Fruit fly (Drosophila melanogaster) whole organism, prepupa: ENCODE data around the gene CG13073.

Experiments used
- CG10631 ChIP-seq: fragments of 200-800 bp; sonication (Bioruptor generic); optimal IDR thresholded peaks from 2 replicates; lab custom pipeline; 2016; ENCODE audit warnings: missing biosample characterization, missing genetic modification characterization
- CG10669 ChIP-seq: fragments of 200-800 bp; sonication (Bioruptor generic); optimal IDR thresholded peaks from 3 replicates; lab custom pipeline; 2018; ENCODE audit warnings: missing biosample characterization, mild to moderate bottlenecking, missing genetic modification characterization, moderate library complexity
- CG11294 ChIP-seq: fragments of 200-800 bp; sonication (Bioruptor generic); IDR thresholded peaks from 2 replicates; pipeline ENCODE4 v1.3.6; 2022; ENCODE audit warnings: missing biosample characterization, missing genetic modification characterization
- CG11762 ChIP-seq: fragments of 200-800 bp; sonication (Bioruptor generic); optimal IDR thresholded peaks from 3 replicates; lab custom pipeline; 2016; ENCODE audit warnings: missing biosample characterization, missing genetic modification characterization; ENCODE audit not compliant: insufficient read depth
- CG11902 ChIP-seq: fragments of 200-800 bp; sonication (Bioruptor generic); optimal IDR thresholded peaks from 3 replicates; lab custom pipeline; 2016; ENCODE audit warnings: missing biosample characterization, missing genetic modification characterization
- CG15336 ChIP-seq: fragments of 200-800 bp; sonication (Bioruptor generic); IDR thresholded peaks from 2 replicates; pipeline ENCODE4 v1.3.6; 2022; ENCODE audit warnings: missing biosample characterization, missing genetic modification characterization
- CG1621 ChIP-seq: fragments of 200-800 bp; sonication (Bioruptor generic); optimal IDR thresholded peaks from 3 replicates; lab custom pipeline; 2018; ENCODE audit warnings: missing biosample characterization, mild to moderate bottlenecking, missing genetic modification characterization
- CG16779 ChIP-seq: fragments of 200-800 bp; sonication (Bioruptor generic); optimal IDR thresholded peaks from 3 replicates; lab custom pipeline; 2017; ENCODE audit warnings: missing biosample characterization, mild to moderate bottlenecking, missing genetic modification characterization
- CG3032 ChIP-seq: fragments of 200-800 bp; optimal IDR thresholded peaks from 2 replicates; lab custom pipeline; 2019; ENCODE audit warnings: missing biosample characterization, mild to moderate bottlenecking, missing genetic modification characterization, moderate library complexity
- CG32006 ChIP-seq: fragments of 200-800 bp; sonication (Bioruptor generic); optimal IDR thresholded peaks from 3 replicates; lab custom pipeline; 2017; ENCODE audit warnings: missing biosample characterization, mild to moderate bottlenecking, missing genetic modification characterization
- CG34406 ChIP-seq: fragments of 200-800 bp; sonication (Bioruptor generic); optimal IDR thresholded peaks from 3 replicates; lab custom pipeline; 2016; ENCODE audit warnings: missing biosample characterization, missing genetic modification characterization
- CG6163 ChIP-seq: fragments of 200-800 bp; sonication (Bioruptor generic); IDR thresholded peaks from 3 replicates; pipeline ENCODE4 v1.3.6; 2022; ENCODE audit warnings: missing biosample characterization, missing genetic modification characterization
- CG6276 ChIP-seq: fragments of 200-800 bp; sonication (Bioruptor generic); optimal IDR thresholded peaks from 2 replicates; lab custom pipeline; 2017; ENCODE audit warnings: missing biosample characterization, mild to moderate bottlenecking, missing genetic modification characterization
- CG6792 ChIP-seq: fragments of 200-800 bp; sonication (Bioruptor generic); optimal IDR thresholded peaks from 3 replicates; lab custom pipeline; 2016; ENCODE audit warnings: missing biosample characterization, missing genetic modification characterization
- CG6808 ChIP-seq: fragments of 200-800 bp; sonication (Bioruptor generic); optimal IDR thresholded peaks from 3 replicates; lab custom pipeline; 2017; ENCODE audit warnings: missing biosample characterization, missing genetic modification characterization, mild to moderate bottlenecking, moderate library complexity, missing genetic modification reagents
- CG6854 ChIP-seq: fragments of 200-800 bp; sonication (Bioruptor generic); optimal IDR thresholded peaks from 2 replicates; lab custom pipeline; 2017; ENCODE audit warnings: missing biosample characterization, mild to moderate bottlenecking, missing genetic modification characterization
- CG7368 ChIP-seq: fragments of 200-800 bp; sonication (Bioruptor generic); optimal IDR thresholded peaks from 3 replicates; lab custom pipeline; 2016; ENCODE audit warnings: missing biosample characterization, missing genetic modification characterization
- CG8319 ChIP-seq: fragments of 200-800 bp; sonication (Bioruptor generic); optimal IDR thresholded peaks from 3 replicates; lab custom pipeline; 2016; ENCODE audit warnings: missing biosample characterization, missing genetic modification characterization
- CG8632 ChIP-seq: fragments of 200-800 bp; sonication (Bioruptor generic); optimal IDR thresholded peaks from 3 replicates; lab custom pipeline; 2016; ENCODE audit warnings: missing biosample characterization, missing genetic modification characterization
- CG9139 ChIP-seq: fragments of 200-800 bp; sonication (Bioruptor generic); optimal IDR thresholded peaks from 3 replicates; lab custom pipeline; 2017; ENCODE audit warnings: missing biosample characterization, mild to moderate bottlenecking, missing genetic modification characterization
- Eip75B ChIP-seq: fragments of 200-800 bp; sonication (Bioruptor generic); optimal IDR thresholded peaks from 3 replicates; lab custom pipeline; 2016; ENCODE audit warnings: missing biosample characterization, missing genetic modification characterization
- Eip78C ChIP-seq: fragments of 200-800 bp; sonication (Bioruptor generic); peaks from one replicate; lab custom pipeline; 2016; ENCODE audit warnings: missing biosample characterization, missing genetic modification characterization
- Eip93F ChIP-seq: fragments of 200-800 bp; sonication (Bioruptor generic); optimal IDR thresholded peaks from 2 replicates; lab custom pipeline; 2016; ENCODE audit warnings: missing biosample characterization, mild to moderate bottlenecking, missing genetic modification characterization
- Ets21C ChIP-seq: fragments of 200-800 bp; sonication (Bioruptor generic); optimal IDR thresholded peaks from 3 replicates; lab custom pipeline; 2016; ENCODE audit warnings: missing biosample characterization, missing genetic modification characterization
- Ets96B ChIP-seq: fragments of 200-800 bp; optimal IDR thresholded peaks from 2 replicates; lab custom pipeline; 2019; ENCODE audit warnings: missing biosample characterization, mild to moderate bottlenecking, missing genetic modification characterization, moderate library complexity
- Gug ChIP-seq: fragments of 200-800 bp; sonication (Bioruptor generic); IDR thresholded peaks from 2 replicates; pipeline ENCODE4 v1.3.6; 2022; ENCODE audit warnings: missing biosample characterization, missing genetic modification characterization
- Hr39 ChIP-seq: fragments of 200-800 bp; sonication (Bioruptor generic); optimal IDR thresholded peaks from 2 replicates; lab custom pipeline; 2016; ENCODE audit warnings: missing biosample characterization, missing genetic modification characterization
- Hr4 ChIP-seq: fragments of 200-800 bp; sonication (Bioruptor generic); optimal IDR thresholded peaks from 3 replicates; lab custom pipeline; 2016; ENCODE audit warnings: missing biosample characterization, missing genetic modification characterization
- Lpt ChIP-seq: fragments of 200-800 bp; sonication (Bioruptor generic); optimal IDR thresholded peaks from 3 replicates; lab custom pipeline; 2016; ENCODE audit warnings: missing biosample characterization, missing genetic modification characterization
- Met ChIP-seq: fragments of 200-800 bp; sonication (Bioruptor generic); optimal IDR thresholded peaks from 3 replicates; lab custom pipeline; 2016; ENCODE audit warnings: missing biosample characterization, missing genetic modification characterization
- OdsH ChIP-seq: fragments of 200-800 bp; sonication (Bioruptor generic); optimal IDR thresholded peaks from 3 replicates; lab custom pipeline; 2016; ENCODE audit warnings: missing biosample characterization, missing genetic modification characterization
- Sox102F ChIP-seq: fragments of 200-800 bp; sonication (Bioruptor generic); optimal IDR thresholded peaks from 2 replicates; lab custom pipeline; 2016; ENCODE audit warnings: missing biosample characterization, mild to moderate bottlenecking, missing genetic modification characterization
- Sox15 ChIP-seq: fragments of 200-800 bp; sonication (Bioruptor generic); optimal IDR thresholded peaks from 3 replicates; lab custom pipeline; 2016; ENCODE audit warnings: missing biosample characterization, missing genetic modification characterization
- achi ChIP-seq: fragments of 200-800 bp; sonication (Bioruptor generic); optimal IDR thresholded peaks from 3 replicates; lab custom pipeline; 2016; ENCODE audit warnings: missing biosample characterization, missing genetic modification characterization
- acj6 ChIP-seq: fragments of 200-800 bp; sonication (Bioruptor generic); optimal IDR thresholded peaks from 3 replicates; lab custom pipeline; 2016; ENCODE audit warnings: missing biosample characterization, missing genetic modification characterization
- dac ChIP-seq: fragments of 200-800 bp; sonication (Bioruptor generic); optimal IDR thresholded peaks from 2 replicates; lab custom pipeline; 2017; ENCODE audit warnings: missing biosample characterization, mild to moderate bottlenecking, missing genetic modification characterization
- esn ChIP-seq: fragments of 200-800 bp; sonication (Bioruptor generic); optimal IDR thresholded peaks from 2 replicates; lab custom pipeline; 2016; ENCODE audit warnings: missing biosample characterization, mild to moderate bottlenecking, missing genetic modification characterization, moderate library complexity
- fd59A ChIP-seq: fragments of 200-800 bp; sonication (Bioruptor generic); optimal IDR thresholded peaks from 2 replicates; lab custom pipeline; 2017; ENCODE audit warnings: missing biosample characterization, mild to moderate bottlenecking, missing genetic modification characterization, missing genetic modification reagents
- fd85E ChIP-seq: fragments of 200-800 bp; sonication (Bioruptor generic); optimal IDR thresholded peaks from 3 replicates; lab custom pipeline; 2016; ENCODE audit warnings: missing biosample characterization, missing genetic modification characterization
- lz ChIP-seq: fragments of 200-800 bp; sonication (Bioruptor generic); optimal IDR thresholded peaks from 3 replicates; lab custom pipeline; 2016; ENCODE audit warnings: missing biosample characterization, missing genetic modification characterization
- net ChIP-seq: fragments of 200-800 bp; sonication (Bioruptor generic); optimal IDR thresholded peaks from 3 replicates; lab custom pipeline; 2016; ENCODE audit warnings: missing biosample characterization, missing genetic modification characterization
- salr ChIP-seq, 2 experiments: fragments of 200-800 bp; sonication (Bioruptor generic); optimal IDR thresholded peaks; 3 replicates each; lab custom pipeline; 2016 to 2018; ENCODE audit warnings: missing biosample characterization in 2 of 2, missing genetic modification characterization in 2 of 2, mild to moderate bottlenecking in 1 of 2
- ss ChIP-seq, 2 experiments: fragments of 200-800 bp; sonication (Bioruptor generic); optimal IDR thresholded peaks; 2 replicates in 1 of 2; 3 replicates in 1 of 2; lab custom pipeline; 2017 to 2018; ENCODE audit warnings: mild to moderate bottlenecking in 2 of 2, missing biosample characterization in 2 of 2, missing genetic modification characterization in 2 of 2, moderate library complexity in 1 of 2
- svp ChIP-seq: fragments of 200-800 bp; sonication (Bioruptor generic); peaks from one replicate; lab custom pipeline; 2016; ENCODE audit warnings: missing biosample characterization, missing genetic modification characterization
- topi ChIP-seq: fragments of 200-800 bp; sonication (Bioruptor generic); optimal IDR thresholded peaks from 3 replicates; lab custom pipeline; 2016; ENCODE audit warnings: missing biosample characterization, missing genetic modification characterization
- vri ChIP-seq: fragments of 200-800 bp; sonication (Bioruptor generic); optimal IDR thresholded peaks from 3 replicates; lab custom pipeline; 2016; ENCODE audit warnings: missing biosample characterization, mild to moderate bottlenecking, missing genetic modification characterization

CG13073 gene

dm6 chr3L:16176492-16176891 lies 40.6 kb downstream of the CG13073 start (continued):
- TF ChIP-seq svp (GFP tag; lab: Kevin White, UChicago) (peak; percentile 86), achi (GFP tag; lab: Kevin White, UChicago) (peak; percentile 49), Eip75B (peak; percentile 68), Eip78C (GFP tag; lab: Kevin White, UChicago) (peak; percentile 96), Ets21C (GFP tag; lab: Kevin White, UChicago) (peak; percentile 31), esn (peak; percentile 81), lz (GFP tag; lab: Kevin White, UChicago) (peak; percentile 63), net (GFP tag; lab: Kevin White, UChicago) (peak; percentile 51), vri (GFP tag; lab: Kevin White, UChicago) (peak; percentile 36), CG10669 (GFP tag; lab: Kevin White, UChicago) (peak; percentile 71), CG15336 (GFP tag; lab: Robert Waterston, UW) (no peak), Gug (no peak), CG16779 (tag; lab: Kevin White, UChicago) (no peak), acj6 (GFP tag; lab: Kevin White, UChicago) (peak; percentile 72), CG9139 (GFP tag; lab: Kevin White, UChicago) (peak; percentile 46), CG6792 (peak; percentile 58), CG6854 (GFP tag; lab: Kevin White, UChicago) (no peak), CG6163 (GFP tag; lab: Robert Waterston, UW) (no peak), CG6276 (GFP tag; lab: Kevin White, UChicago) (no peak), CG32006 (GFP tag; lab: Kevin White, UChicago) (peak; percentile 26), CG3032 (tag; lab: Kevin White, UChicago) (peak; percentile 79), Eip93F (no peak), CG6808 (GFP tag; lab: Kevin White, UChicago) (peak; percentile 66), CG1621 (tag; lab: Kevin White, UChicago) (peak; percentile 26), fd85E (GFP tag; lab: Kevin White, UChicago) (no peak)

dm6 chr3L:16175628-16176263 lies 41.4 kb downstream of the CG13073 start:
- peak; percentile 43 for TF ChIP-seq CG16779 (tag; lab: Kevin White, UChicago)
- TF ChIP-seq Hr4 (GFP tag; lab: Kevin White, UChicago), result peak; percentile 60
- TF ChIP-seq CG8632 (GFP tag; lab: Kevin White, UChicago), result peak; percentile 87
- TF ChIP-seq CG6276 (GFP tag; lab: Kevin White, UChicago), result peak; percentile 6
- peak; percentile 63 for TF ChIP-seq Sox15 (GFP tag; lab: Kevin White, UChicago)
- TF ChIP-seq ss (GFP tag; optimal IDR thresholded peaks at IDR 0.05; lab: Kevin White, UChicago), result peak; percentile 76 to 84
- TF ChIP-seq Lpt, result peak; percentile 57
- peak; percentile 73 for TF ChIP-seq Hr39 (GFP tag; lab: Kevin White, UChicago)
- peak; percentile 73 for TF ChIP-seq Ets21C (GFP tag; lab: Kevin White, UChicago)
- peak; percentile 86 for TF ChIP-seq CG6792
- peak; percentile 80 for TF ChIP-seq OdsH (GFP tag; lab: Kevin White, UChicago)
- peak; percentile 86 for TF ChIP-seq net (GFP tag; lab: Kevin White, UChicago)
- TF ChIP-seq acj6 (GFP tag; lab: Kevin White, UChicago), result peak; percentile 80
- TF ChIP-seq CG6854 (GFP tag; lab: Kevin White, UChicago), result peak; percentile 13
- peak; percentile 90 for TF ChIP-seq Met
- peak; percentile 87 for TF ChIP-seq Sox102F (GFP tag; lab: Kevin White, UChicago)
- TF ChIP-seq CG11762 (GFP tag; lab: Kevin White, UChicago), result peak; percentile 67
- peak; percentile 90 for TF ChIP-seq esn
- TF ChIP-seq CG8319 (GFP tag; lab: Kevin White, UChicago), result peak; percentile 56
- peak; percentile 74 for TF ChIP-seq fd59A (GFP tag; lab: Kevin White, UChicago)
- TF ChIP-seq CG3032 (tag; lab: Kevin White, UChicago), result peak; percentile 86
- peak; percentile 58 for TF ChIP-seq CG15336 (GFP tag; lab: Robert Waterston, UW)
- peak; percentile 74 for TF ChIP-seq CG7368
- peak; percentile 68 for TF ChIP-seq vri (GFP tag; lab: Kevin White, UChicago)
- TF ChIP-seq Ets96B (tag; lab: Kevin White, UChicago), result peak; percentile 89
- no peak for TF ChIP-seq dac (GFP tag; lab: Kevin White, UChicago)
- TF ChIP-seq lz (GFP tag; lab: Kevin White, UChicago), result peak; percentile 76
- peak; percentile 82 for TF ChIP-seq CG6808 (GFP tag; lab: Kevin White, UChicago)
- TF ChIP-seq CG1621 (tag; lab: Kevin White, UChicago), result peak; percentile 60
- TF ChIP-seq achi (GFP tag; lab: Kevin White, UChicago), result peak; percentile 81
- TF ChIP-seq CG11902, result peak; percentile 75
- TF ChIP-seq CG34406 (GFP tag; lab: Kevin White, UChicago), result peak; percentile 85
- peak; percentile 15 to 58 for TF ChIP-seq salr (GFP tag; optimal IDR thresholded peaks at IDR 0.05; lab: Kevin White, UChicago)
- TF ChIP-seq topi (GFP tag; lab: Kevin White, UChicago), result peak; percentile 91
- TF ChIP-seq svp (GFP tag; lab: Kevin White, UChicago), result peak; percentile 99
- peak; percentile 98 for TF ChIP-seq Eip78C (GFP tag; lab: Kevin White, UChicago)
- peak; percentile 85 for TF ChIP-seq CG6163 (GFP tag; lab: Robert Waterston, UW)
- no peak; the same call in 1 of the 2 replicates for TF ChIP-seq CG11294 (GFP tag; lab: Robert Waterston, UW)
- TF ChIP-seq CG10631 (GFP tag; lab: Kevin White, UChicago), result peak; percentile 70
